Fruit fly (Drosophila melanogaster): ENCODE data around the gene CG43138.
A peak's percentile ranks its signal among the peaks of the same experiment; 100 is the strongest.

The CG43138 gene

dm6 chrX:7490927-7491326 lies 37.2 kb upstream of the CG43138 start (continued):
- peak in 1 of 2 experiments; percentile 57 for TF ChIP-seq salr (GFP tag; optimal IDR thresholded peaks at IDR 0.05)
- peak; percentile 65 for TF ChIP-seq CG1621 (tag; optimal IDR thresholded peaks at IDR 0.05)
- peak; percentile 58 for TF ChIP-seq CG8632 (GFP tag; optimal IDR thresholded peaks at IDR 0.05)
- TF ChIP-seq lz (GFP tag; optimal IDR thresholded peaks at IDR 0.05) = peak; percentile 59
- TF ChIP-seq Smox (GFP tag; optimal IDR thresholded peaks at IDR 0.05) = peak; percentile 57
- TF ChIP-seq acj6 (GFP tag; optimal IDR thresholded peaks at IDR 0.05) = peak; percentile 66
- 0 out of 2 replicates have a peak, but pooled peaks have one; percentile 29 for TF ChIP-seq Gug (GFP tag; IDR thresholded peaks at IDR 0.05)
- peak; percentile 83 for TF ChIP-seq svp (GFP tag)
- TF ChIP-seq Eip78C (GFP tag) = peak; percentile 77
- TF ChIP-seq Ets96B (tag; optimal IDR thresholded peaks at IDR 0.05) = peak; percentile 70
- TF ChIP-seq CG6854 (GFP tag; optimal IDR thresholded peaks at IDR 0.05) = no peak
- peak; percentile 47 for TF ChIP-seq Eip75B (GFP tag; optimal IDR thresholded peaks at IDR 0.05)
- no peak; the same call in 2 of the 3 replicates for TF ChIP-seq CG8119 (GFP tag; IDR thresholded peaks at IDR 0.05)
- TF ChIP-seq dsx (GFP tag; optimal IDR thresholded peaks at IDR 0.05; ENCODE audit: poor library complexity, severe bottlenecking) = peak; percentile 39
- no peak for TF ChIP-seq fkh (GFP tag; optimal IDR thresholded peaks at IDR 0.05)
- peak; percentile 53 for TF ChIP-seq CG34406 (GFP tag; optimal IDR thresholded peaks at IDR 0.05)
- no peak for TF ChIP-seq fd85E (GFP tag; optimal IDR thresholded peaks at IDR 0.05)
- TF ChIP-seq CG3919 (GFP tag; optimal IDR thresholded peaks at IDR 0.05) = peak; percentile 74

- TF ChIP-seq fd85E (GFP tag; optimal IDR thresholded peaks at IDR 0.05) = no peak
- TF ChIP-seq Eip78C (GFP tag) = peak; percentile 16
These were observed 15.3 kb upstream of the CG43138 start for dm6 chrX:7512769-7513168.

- TF ChIP-seq spab (GFP tag; optimal IDR thresholded peaks at IDR 0.05) (peak; percentile 11), Eip93F (GFP tag; optimal IDR thresholded peaks at IDR 0.05) (no peak), cyc (GFP tag; optimal IDR thresholded peaks at IDR 0.05) (peak; percentile 36), CG31627 (GFP tag; optimal IDR thresholded peaks at IDR 0.05) (peak; percentile 37), acj6 (GFP tag; optimal IDR thresholded peaks at IDR 0.05) (peak; percentile 22), CG6854 (GFP tag; optimal IDR thresholded peaks at IDR 0.05) (no peak), CG34406 (GFP tag; optimal IDR thresholded peaks at IDR 0.05) (no peak), CG15336 (GFP tag; IDR thresholded peaks at IDR 0.05) (no peak), Ets21C (GFP tag; optimal IDR thresholded peaks at IDR 0.05) (no peak), net (GFP tag; optimal IDR thresholded peaks at IDR 0.05) (peak; percentile 11), Gug (GFP tag; IDR thresholded peaks at IDR 0.05) (no peak; the same call in 1 of the 2 replicates), esn (GFP tag; optimal IDR thresholded peaks at IDR 0.05) (peak; percentile 39), CG8119 (GFP tag; IDR thresholded peaks at IDR 0.05) (no peak), Sox102F (GFP tag; optimal IDR thresholded peaks at IDR 0.05) (peak; percentile 27), fd59A (GFP tag; optimal IDR thresholded peaks at IDR 0.05) (no peak), ss (GFP tag; optimal IDR thresholded peaks at IDR 0.05) (peak in 1 of 2 experiments; percentile 11), CG8632 (GFP tag; optimal IDR thresholded peaks at IDR 0.05) (no peak), CG8319 (GFP tag; optimal IDR thresholded peaks at IDR 0.05) (no peak), dac (GFP tag; optimal IDR thresholded peaks at IDR 0.05) (no peak), CG6163 (GFP tag; IDR thresholded peaks at IDR 0.05) (peak; percentile 53; the same call in 2 of the 3 replicates), vri (GFP tag; optimal IDR thresholded peaks at IDR 0.05) (no peak), Blimp-1 (GFP tag; optimal IDR thresholded peaks at IDR 0.05) (no peak), lz (GFP tag; optimal IDR thresholded peaks at IDR 0.05) (peak; percentile 6), salr (GFP tag; optimal IDR thresholded peaks at IDR 0.05) (no peak), fd85E (GFP tag; optimal IDR thresholded peaks at IDR 0.05) (no peak), svp (GFP tag) (peak; percentile 38), fkh (GFP tag; optimal IDR thresholded peaks at IDR 0.05) (no peak), CG7368 (GFP tag; optimal IDR thresholded peaks at IDR 0.05) (peak; percentile 29), Lpt (GFP tag; optimal IDR thresholded peaks at IDR 0.05) (no peak), Hr39 (GFP tag; optimal IDR thresholded peaks at IDR 0.05) (peak; percentile 36), CG4318 (GFP tag; optimal IDR thresholded peaks at IDR 0.05) (no peak), CG10669 (GFP tag; optimal IDR thresholded peaks at IDR 0.05) (peak; percentile 35), CG11294 (GFP tag; IDR thresholded peaks at IDR 0.05) (no peak), CG1621 (tag; optimal IDR thresholded peaks at IDR 0.05) (no peak), Hr4 (GFP tag; optimal IDR thresholded peaks at IDR 0.05) (no peak), CG6792 (GFP tag; optimal IDR thresholded peaks at IDR 0.05) (no peak), CG6808 (GFP tag; optimal IDR thresholded peaks at IDR 0.05) (no peak), CG10631 (GFP tag; optimal IDR thresholded peaks at IDR 0.05) (peak; percentile 23), CG3032 (tag; optimal IDR thresholded peaks at IDR 0.05) (peak; percentile 18), topi (GFP tag; optimal IDR thresholded peaks at IDR 0.05) (peak; percentile 36)
These were observed 8.3 kb upstream of the CG43138 start for dm6 chrX:7519812-7520211.
